Fruit fly (Drosophila melanogaster) whole organism, embryonic: ENCODE data around the gene ppk.

ENCODE experiments used
- ATbp ChIP-seq: fragments of 200-800 bp; sonication (Bioruptor generic); optimal IDR thresholded peaks from 2 replicates; lab custom pipeline; 2017; ENCODE audit warnings: missing biosample characterization, mild to moderate bottlenecking, missing genetic modification characterization, missing genetic modification reagents
- Adf1 ChIP-seq: fragments of 200-800 bp; sonication (Bioruptor generic); IDR thresholded peaks from 2 replicates; pipeline ENCODE4 v1.3.6; 2022; ENCODE audit warnings: missing biosample characterization, missing genetic modification characterization
- Bdp1 ChIP-seq: fragments of 200-800 bp; sonication (Bioruptor generic); optimal IDR thresholded peaks from 3 replicates; lab custom pipeline; 2016; ENCODE audit warnings: missing biosample characterization, missing genetic modification characterization
- Bgb ChIP-seq: fragments of 200-800 bp; sonication (Bioruptor generic); IDR thresholded peaks from 2 replicates; pipeline ENCODE4 v1.3.6; 2022; ENCODE audit warnings: missing biosample characterization, missing genetic modification characterization; ENCODE audit not compliant: partially characterized antibody
- CG10209 ChIP-seq: fragments of 200-800 bp; sonication (Bioruptor generic); optimal IDR thresholded peaks from 3 replicates; lab custom pipeline; 2017; ENCODE audit warnings: missing biosample characterization, mild to moderate bottlenecking, missing genetic modification characterization, missing genetic modification reagents
- CG10431 ChIP-seq: fragments of 200-800 bp; sonication (Bioruptor generic); optimal IDR thresholded peaks from 3 replicates; lab custom pipeline; 2018; ENCODE audit warnings: missing biosample characterization, mild to moderate bottlenecking, missing genetic modification characterization
- CG11504 ChIP-seq: fragments of 200-800 bp; sonication (Bioruptor generic); optimal IDR thresholded peaks from 3 replicates; lab custom pipeline; 2019; ENCODE audit warnings: missing biosample characterization, mild to moderate bottlenecking, missing genetic modification characterization, moderate library complexity
- CG1233 ChIP-seq: fragments of 200-800 bp; sonication (Bioruptor generic); optimal IDR thresholded peaks from 4 replicates; lab custom pipeline; 2018; ENCODE audit warnings: missing biosample characterization, mild to moderate bottlenecking, missing genetic modification characterization
- CG13296 ChIP-seq: fragments of 200-800 bp; sonication (Bioruptor generic); optimal IDR thresholded peaks from 3 replicates; lab custom pipeline; 2018; ENCODE audit warnings: missing biosample characterization, mild to moderate bottlenecking, missing genetic modification characterization
- CG13775 ChIP-seq: fragments of 200-800 bp; sonication (Bioruptor generic); optimal IDR thresholded peaks from 3 replicates; lab custom pipeline; 2017; ENCODE audit warnings: missing biosample characterization, mild to moderate bottlenecking, missing genetic modification characterization
- CG15479 ChIP-seq: fragments of 200-800 bp; sonication (Bioruptor generic); optimal IDR thresholded peaks from 3 replicates; lab custom pipeline; 2019; ENCODE audit warnings: missing biosample characterization, mild to moderate bottlenecking, missing genetic modification characterization, moderate library complexity
- CG15514 ChIP-seq: fragments of 200-800 bp; sonication (Bioruptor generic); optimal IDR thresholded peaks from 3 replicates; lab custom pipeline; 2017; ENCODE audit warnings: missing biosample characterization, missing genetic modification characterization, mild to moderate bottlenecking, moderate library complexity, missing genetic modification reagents
- CG15601 ChIP-seq: fragments of 200-800 bp; sonication (Bioruptor generic); optimal IDR thresholded peaks from 3 replicates; lab custom pipeline; 2019; ENCODE audit warnings: missing biosample characterization, mild to moderate bottlenecking, missing genetic modification characterization, moderate library complexity
- CG15696 ChIP-seq: fragments of 200-800 bp; sonication (Bioruptor generic); optimal IDR thresholded peaks from 2 replicates; lab custom pipeline; 2019; ENCODE audit warnings: missing biosample characterization, mild to moderate bottlenecking, missing genetic modification characterization, moderate library complexity
- CG1647 ChIP-seq: fragments of 200-800 bp; sonication (Bioruptor generic); optimal IDR thresholded peaks from 3 replicates; lab custom pipeline; 2016; ENCODE audit warnings: missing biosample characterization, missing genetic modification characterization
- CG17568 ChIP-seq: fragments of 200-800 bp; sonication (Bioruptor generic); optimal IDR thresholded peaks from 2 replicates; lab custom pipeline; 2018; ENCODE audit warnings: missing biosample characterization, mild to moderate bottlenecking, missing genetic modification characterization, moderate library complexity
- CG18476 ChIP-seq: fragments of 200-800 bp; sonication (Bioruptor generic); optimal IDR thresholded peaks from 2 replicates; lab custom pipeline; 2016; ENCODE audit warnings: missing biosample characterization, mild to moderate bottlenecking, missing genetic modification characterization
- CG18764 ChIP-seq: fragments of 200-800 bp; sonication (Bioruptor generic); optimal IDR thresholded peaks from 3 replicates; lab custom pipeline; 2016; ENCODE audit warnings: missing biosample characterization, missing genetic modification characterization
- CG2116 ChIP-seq: fragments of 200-800 bp; sonication (Bioruptor generic); optimal IDR thresholded peaks from 3 replicates; lab custom pipeline; 2018; ENCODE audit warnings: missing biosample characterization, mild to moderate bottlenecking, missing genetic modification characterization
- CG3163 ChIP-seq: fragments of 200-800 bp; sonication (Bioruptor generic); optimal IDR thresholded peaks from 3 replicates; lab custom pipeline; 2016; ENCODE audit warnings: missing biosample characterization, missing genetic modification characterization
- CG3847 ChIP-seq: fragments of 200-800 bp; sonication (Bioruptor generic); IDR thresholded peaks from 2 replicates; pipeline ENCODE4 v1.3.6; 2022; ENCODE audit warnings: missing biosample characterization, missing genetic modification characterization
- CG4617 ChIP-seq: fragments of 200-800 bp; sonication (Bioruptor generic); optimal IDR thresholded peaks from 3 replicates; lab custom pipeline; 2016; ENCODE audit warnings: missing biosample characterization, missing genetic modification characterization, borderline replicate concordance
- CG5180 ChIP-seq: fragments of 200-800 bp; sonication (Bioruptor generic); optimal IDR thresholded peaks from 3 replicates; lab custom pipeline; 2017; ENCODE audit warnings: missing biosample characterization, missing genetic modification characterization, mild to moderate bottlenecking, moderate library complexity, missing genetic modification reagents
- CG7556 ChIP-seq: fragments of 200-800 bp; sonication (Bioruptor generic); optimal IDR thresholded peaks from 2 replicates; lab custom pipeline; 2017; ENCODE audit warnings: missing biosample characterization, mild to moderate bottlenecking, missing genetic modification characterization
- Fer2 ChIP-seq: fragments of 200-800 bp; sonication (Bioruptor generic); optimal IDR thresholded peaks from 2 replicates; lab custom pipeline; 2018; ENCODE audit warnings: missing biosample characterization, mild to moderate bottlenecking, missing genetic modification characterization, moderate library complexity
- Gug ChIP-seq: fragments of 200-800 bp; sonication (Bioruptor generic); IDR thresholded peaks from 4 replicates; pipeline ENCODE4 v1.3.6; 2022; ENCODE audit warnings: missing biosample characterization, missing genetic modification characterization
- HHEX ChIP-seq: fragments of 200-800 bp; sonication (Bioruptor generic); optimal IDR thresholded peaks from 3 replicates; lab custom pipeline; 2017; ENCODE audit warnings: missing biosample characterization, mild to moderate bottlenecking, missing genetic modification characterization, missing genetic modification reagents
- PHDP ChIP-seq: fragments of 200-800 bp; sonication (Bioruptor generic); optimal IDR thresholded peaks from 3 replicates; lab custom pipeline; 2018; ENCODE audit warnings: missing biosample characterization, mild to moderate bottlenecking, missing genetic modification characterization, moderate library complexity
- Usf ChIP-seq: fragments of 200-800 bp; sonication (Bioruptor generic); optimal IDR thresholded peaks from 2 replicates; lab custom pipeline; 2017; ENCODE audit warnings: missing genotype, missing biosample characterization, missing genetic modification characterization
- Vsx1 ChIP-seq: fragments of 200-800 bp; sonication (Bioruptor generic); optimal IDR thresholded peaks from 2 replicates; lab custom pipeline; 2017; ENCODE audit warnings: missing biosample characterization, mild to moderate bottlenecking, missing genetic modification characterization, missing genetic modification reagents
- YL-1 ChIP-seq: fragments of 200-800 bp; sonication (Bioruptor generic); optimal IDR thresholded peaks from 3 replicates; lab custom pipeline; 2017; ENCODE audit warnings: missing biosample characterization, mild to moderate bottlenecking, missing genetic modification characterization
- bbx ChIP-seq: fragments of 200-800 bp; sonication (Bioruptor generic); IDR thresholded peaks from 2 replicates; pipeline ENCODE4 v1.3.6; 2022; ENCODE audit warnings: missing biosample characterization, missing genetic modification characterization; ENCODE audit not compliant: partially characterized antibody
- ci ChIP-seq: fragments of 200-800 bp; sonication (Bioruptor generic); IDR thresholded peaks from 3 replicates; pipeline ENCODE4 v1.3.6; 2022; ENCODE audit warnings: missing biosample characterization, missing genetic modification characterization
- eyg ChIP-seq: fragments of 200-800 bp; sonication (Bioruptor generic); optimal IDR thresholded peaks from 3 replicates; lab custom pipeline; 2016; ENCODE audit warnings: missing biosample characterization, missing genetic modification characterization
- fru ChIP-seq: fragments of >200 bp; optimal IDR thresholded peaks from 2 replicates; lab custom pipeline; 2017
- gem ChIP-seq: fragments of 200-800 bp; sonication (Bioruptor generic); optimal IDR thresholded peaks from 2 replicates; lab custom pipeline; 2019; ENCODE audit warnings: missing biosample characterization, mild to moderate bottlenecking, missing genetic modification characterization, moderate library complexity
- gsb-n ChIP-seq: fragments of 200-800 bp; sonication (Bioruptor generic); optimal IDR thresholded peaks from 3 replicates; lab custom pipeline; 2018; ENCODE audit warnings: missing biosample characterization, mild to moderate bottlenecking, missing genetic modification characterization
- hb ChIP-seq: fragments of 200-800 bp; sonication (Bioruptor generic); IDR thresholded peaks from 3 replicates; pipeline ENCODE4 v1.3.6; 2022; ENCODE audit warnings: missing biosample characterization, missing genetic modification characterization; ENCODE audit not compliant: partially characterized antibody
- ken ChIP-seq: fragments of 200-800 bp; sonication (Bioruptor generic); IDR thresholded peaks from 3 replicates; pipeline ENCODE4 v1.3.6; 2022; ENCODE audit warnings: missing biosample characterization, missing genetic modification characterization
- pb ChIP-seq: fragments of 200-800 bp; sonication (Bioruptor generic); optimal IDR thresholded peaks from 3 replicates; lab custom pipeline; 2016; ENCODE audit warnings: missing biosample characterization, missing genetic modification characterization
- sens ChIP-seq: fragments of 200-800 bp; sonication (Bioruptor generic); peaks from one replicate; lab custom pipeline; 2016; ENCODE audit warnings: missing biosample characterization, missing genetic modification characterization
- tin ChIP-seq: fragments of 200-800 bp; sonication (Bioruptor generic); optimal IDR thresholded peaks from 3 replicates; lab custom pipeline; 2016; ENCODE audit warnings: missing biosample characterization, missing genetic modification characterization
- tio ChIP-seq: fragments of 200-800 bp; sonication (Bioruptor generic); optimal IDR thresholded peaks from 2 replicates; lab custom pipeline; 2017; ENCODE audit warnings: missing biosample characterization, missing genetic modification characterization, inconsistent platforms
- trem ChIP-seq: fragments of 200-800 bp; optimal IDR thresholded peaks from 3 replicates; lab custom pipeline; 2019; ENCODE audit warnings: missing biosample characterization, mild to moderate bottlenecking, missing genetic modification characterization, moderate library complexity

Gene ppk

dm6 chr2L:14399326-14399725, 18.4 kb upstream of the ppk start (continued):
- TF ChIP-seq eyg (peak; percentile 36), CG3163 (GFP tag; lab: Kevin White, UChicago) (no peak), CG2116 (GFP tag; lab: Kevin White, UChicago) (no peak), Fer2 (tag; lab: Kevin White, UChicago) (no peak), HHEX (GFP tag; lab: Kevin White, UChicago) (peak; percentile 25), CG13775 (GFP tag; lab: Kevin White, UChicago) (no peak), pb (GFP tag; lab: Kevin White, UChicago) (no peak), Gug (GFP tag; lab: Robert Waterston, UW) (no peak), tio (GFP tag; lab: Kevin White, UChicago) (no peak), CG13296 (peak; percentile 50), CG3847 (GFP tag; lab: Robert Waterston, UW) (no peak), tin (GFP tag; lab: Kevin White, UChicago) (no peak), Vsx1 (GFP tag; lab: Kevin White, UChicago) (no peak), CG18764 (GFP tag; lab: Kevin White, UChicago) (no peak), fru (lab: Kevin White, UChicago) (no peak), trem (no peak), CG11504 (no peak), Adf1 (GFP tag; lab: Robert Waterston, UW) (0 out of 2 replicates have a peak, but pooled peaks have one; percentile 20), CG5180 (GFP tag; lab: Kevin White, UChicago) (no peak), CG1233 (no peak), CG18476 (GFP tag; lab: Kevin White, UChicago) (no peak), CG4617 (no peak), CG15696 (no peak), Bgb (GFP tag; lab: Robert Waterston, UW) (no peak), CG7556 (GFP tag; lab: Kevin White, UChicago) (no peak), CG1647 (no peak), CG15479 (no peak), hb (GFP tag; lab: Robert Waterston, UW) (no peak)

dm6 chr2L:14398562-14398961, 17.6 kb upstream of the ppk start:
- TF ChIP-seq Bdp1 (no peak), Vsx1 (GFP tag; lab: Kevin White, UChicago) (peak; percentile 48), YL-1 (GFP tag; lab: Kevin White, UChicago) (no peak), gem (tag; lab: Kevin White, UChicago) (peak; percentile 7), ATbp (GFP tag; lab: Kevin White, UChicago) (peak; percentile 42), CG10209 (GFP tag; lab: Kevin White, UChicago) (peak; percentile 7), sens (peak; percentile 40), ci (peak; percentile 33; the same call in 1 of the 3 replicates), bbx (no peak), CG15601 (tag; lab: Kevin White, UChicago) (peak; percentile 8), gsb-n (tag; lab: Kevin White, UChicago) (peak; percentile 6), ken (GFP tag; lab: Robert Waterston, UW) (0 out of 3 replicates have a peak, but pooled peaks have one; percentile 22), PHDP (peak; percentile 10), CG10431 (GFP tag; lab: Kevin White, UChicago) (peak; percentile 3), Usf (GFP tag; lab: Kevin White, UChicago) (no peak), CG17568 (GFP tag; lab: Kevin White, UChicago) (peak; percentile 33), CG15514 (peak; percentile 3), Adf1 (GFP tag; lab: Robert Waterston, UW) (no peak)
- TF ChIP-seq, all 482 proteins: peak for 13
